Worm (Caenorhabditis elegans): ENCODE measurements around the gene nyn-1.

DNA sequence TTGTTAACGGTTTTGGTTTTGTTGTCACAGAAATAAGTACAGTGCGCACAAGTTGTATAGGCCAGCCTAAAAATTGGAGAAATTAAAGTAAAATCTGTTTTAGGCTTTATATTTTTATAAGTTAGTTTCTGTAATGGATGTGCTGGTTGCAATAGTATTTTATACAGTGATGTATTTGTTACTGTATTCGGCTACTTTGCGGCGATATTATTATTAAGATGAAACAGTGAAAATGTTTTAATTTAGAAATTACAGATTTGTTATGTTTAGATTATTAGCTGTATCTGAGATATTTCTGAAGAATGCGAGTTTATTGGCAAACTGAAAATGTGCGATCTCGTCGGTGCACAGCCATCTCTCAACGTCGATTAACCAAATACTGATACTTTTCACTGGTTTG, 39.3 kb downstream of the nyn-1 start, which contains the start of gene ule-4:
- TF ChIP-seq K12H6.12 (tag; optimal IDR thresholded peaks at IDR 0.05) (no peak), lsl-1 (GFP tag; optimal IDR thresholded peaks at IDR 0.05) (no peak), lag-1 (GFP tag; IDR thresholded peaks at IDR 0.05) (no peak), bed-1 (GFP tag; IDR thresholded peaks at IDR 0.05) (no peak), F49E8.2 (tag; optimal IDR thresholded peaks at IDR 0.05; ENCODE audit: insufficient read depth) (no peak), F23B12.7 (tag; optimal IDR thresholded peaks at IDR 0.05; ENCODE audit: insufficient read depth) (no peak), ceh-100 (GFP tag; IDR thresholded peaks at IDR 0.05) (no peak), T26A5.8 (tag; optimal IDR thresholded peaks at IDR 0.05) (no peak), die-1 (tag; optimal IDR thresholded peaks at IDR 0.05) (no peak), nhr-27 (tag; optimal IDR thresholded peaks at IDR 0.05) (no peak), T07F8.4 (tag; optimal IDR thresholded peaks at IDR 0.05) (no peak), gei-17 (GFP tag; optimal IDR thresholded peaks at IDR 0.05) (no peak)
